Worm (Caenorhabditis elegans) whole organism, young adult: ENCODE results near the gene Y41D4A.3.

Experiments
- B0019.2 ChIP-seq: fragments of 200-800 bp; sonication (Bioruptor generic); conservative IDR thresholded peaks from 2 replicates; pipeline ENCODE4 v1.3.6; 2022; ENCODE audit warnings: missing genetic modification reagents, missing genetic modification characterization, missing compliant biosample characterization
- ama-1 ChIP-seq, 3 experiments: fragments of 150-350 bp in 1 of 3; sonication (generic microtip) in 2 of 3; optimal IDR thresholded peaks; 2 replicates each; lab custom pipeline; 2014 to 2018; ENCODE audit warnings: missing biosample characterization in 2 of 3, missing genetic modification characterization in 2 of 3, missing genetic modification reagents in 2 of 3
- athp-1 ChIP-seq: sonication (generic microtip); optimal IDR thresholded peaks from 2 replicates; lab custom pipeline; 2017; ENCODE audit warnings: mild to moderate bottlenecking, missing genetic modification characterization, missing compliant biosample characterization
- hmg-1.2 ChIP-seq: fragments of 200-800 bp; sonication (Bioruptor generic); IDR thresholded peaks from 2 replicates; pipeline ENCODE4 v1.3.6; 2022; ENCODE audit warnings: missing genetic modification reagents, missing genetic modification characterization, missing compliant biosample characterization
- hsf-1 ChIP-seq: fragments of 200-800 bp; sonication (Bioruptor generic); IDR thresholded peaks from 2 replicates; pipeline ENCODE4 v1.3.6; 2022; ENCODE audit warnings: missing genetic modification reagents, missing genetic modification characterization, missing compliant biosample characterization
- lin-35 ChIP-seq, 3 experiments: fragments of 150-350 bp in 2 of 3; sonication (generic microtip) in 1 of 3; optimal IDR thresholded peaks; 2 replicates each; lab custom pipeline; 2014 to 2018; ENCODE audit warnings: missing biosample characterization in 3 of 3, missing genetic modification characterization in 3 of 3, missing genetic modification reagents in 3 of 3
- mxl-1 ChIP-seq: sonication (generic microtip); optimal IDR thresholded peaks from 2 replicates; lab custom pipeline; 2016; ENCODE audit warnings: missing genetic modification characterization, missing compliant biosample characterization
- snpc-4 ChIP-seq, 5 experiments: fragments of 150-350 bp in 1 of 5; sonication (generic microtip) in 4 of 5; optimal IDR thresholded peaks; 2 replicates each; lab custom pipeline; 2014 to 2018; ENCODE audit warnings: missing genetic modification characterization in 5 of 5, missing biosample characterization in 3 of 5, antibody characterized with exemption in 2 of 5, mild to moderate bottlenecking in 2 of 5, missing compliant biosample characterization in 2 of 5, missing genotype in 2 of 5, moderate library complexity in 2 of 5, missing genetic modification reagents in 1 of 5
- ztf-26 ChIP-seq: sonication (generic microtip); optimal IDR thresholded peaks from 2 replicates; lab custom pipeline; 2017; ENCODE audit warnings: missing genetic modification characterization, missing compliant biosample characterization
- ztf-28 ChIP-seq: fragments of 200-800 bp; sonication (Bioruptor generic); IDR thresholded peaks from 2 replicates; pipeline ENCODE4 v1.3.6; 2022; ENCODE audit warnings: missing genetic modification reagents, missing genetic modification characterization, missing compliant biosample characterization

ce11 chrIV:1790677-1791076 lies 37.1 kb downstream of the Y41D4A.3 start:
- TF ChIP-seq lin-35 (GFP tag; optimal IDR thresholded peaks at IDR 0.05; lab: Kevin White, UChicago) (no peak), ama-1 (optimal IDR thresholded peaks at IDR 0.05; lab: Kevin White, UChicago) (no peak), ama-1 (GFP tag; optimal IDR thresholded peaks at IDR 0.05; lab: Kevin White, UChicago) (no peak), athp-1 (no peak), ztf-26 (tag; lab: Kevin White, UChicago) (no peak), snpc-4 (GFP tag; optimal IDR thresholded peaks at IDR 0.05; lab: Kevin White, UChicago) (no peak), snpc-4 (tag; optimal IDR thresholded peaks at IDR 0.05; lab: Kevin White, UChicago) (no peak), hmg-1.2 (GFP tag; lab: Robert Waterston, UW) (no peak), ztf-28 (GFP tag; lab: Robert Waterston, UW) (no peak), hsf-1 (GFP tag; lab: Robert Waterston, UW) (no peak), mxl-1 (tag; lab: Kevin White, UChicago) (no peak), B0019.2 (GFP tag; lab: Robert Waterston, UW) (no peak)
